Worm (Caenorhabditis elegans) whole organism, early embryonic: ENCODE measurements around the gene srbc-70.

Source experiments
- flt-1 ChIP-seq: fragments of 200-800 bp; sonication (Bioruptor generic); IDR thresholded peaks from 2 replicates; pipeline ENCODE4 v1.3.6; 2022; ENCODE audit warnings: missing genetic modification characterization, missing compliant biosample characterization
- hmbx-1 ChIP-seq: sonication (generic microtip); optimal IDR thresholded peaks from 2 replicates; lab custom pipeline; 2016; ENCODE audit warnings: mild to moderate bottlenecking, missing genetic modification characterization, missing compliant biosample characterization
- hmg-4 ChIP-seq: fragments of 200-800 bp; sonication (Bioruptor generic); optimal IDR thresholded peaks from 2 replicates; lab custom pipeline; 2018; ENCODE audit warnings: mild to moderate bottlenecking, missing genetic modification characterization, missing compliant biosample characterization
- tra-4 ChIP-seq: sonication (generic microtip); optimal IDR thresholded peaks from 2 replicates; lab custom pipeline; 2017; ENCODE audit warnings: missing genetic modification characterization, missing compliant biosample characterization

ce11 chrIV:4177560-4177959 is 50.3 kb downstream of the srbc-70 start:
- TF ChIP-seq hmg-4 (GFP tag; lab: Kevin White, UChicago), result no peak
- no peak for TF ChIP-seq flt-1 (GFP tag; lab: Robert Waterston, UW)
- no peak for TF ChIP-seq hmbx-1 (tag; lab: Kevin White, UChicago)
- TF ChIP-seq tra-4, result no peak
